Worm (Caenorhabditis elegans) whole organism, young adult: Measurements from ENCODE around the gene lmd-3.

Source experiments
- C17E4.6 ChIP-seq: fragments of 200-800 bp; sonication (Bioruptor generic); IDR thresholded peaks from 2 replicates; pipeline ENCODE4 v1.3.6; 2022; ENCODE audit warnings: missing genetic modification reagents, missing genetic modification characterization, missing compliant biosample characterization
- F23B12.7 ChIP-seq: sonication (generic microtip); optimal IDR thresholded peaks from 2 replicates; lab custom pipeline; 2017; ENCODE audit warnings: missing genetic modification characterization, mild to moderate bottlenecking, missing compliant biosample characterization, antibody characterized with exemption, moderate library complexity; ENCODE audit not compliant: insufficient read depth
- F49E8.2 ChIP-seq: sonication (generic microtip); optimal IDR thresholded peaks from 3 replicates; lab custom pipeline; 2017; ENCODE audit warnings: missing genetic modification characterization, mild to moderate bottlenecking, missing compliant biosample characterization, antibody characterized with exemption, moderate library complexity; ENCODE audit not compliant: insufficient read depth
- F57A8.1 ChIP-seq: fragments of 200-800 bp; sonication (Bioruptor generic); optimal IDR thresholded peaks from 2 replicates; lab custom pipeline; 2018; ENCODE audit warnings: mild to moderate bottlenecking, missing genetic modification characterization, moderate library complexity, missing compliant biosample characterization
- F57C9.4 ChIP-seq: sonication (generic microtip); optimal IDR thresholded peaks from 2 replicates; lab custom pipeline; 2017; ENCODE audit warnings: mild to moderate bottlenecking, missing genetic modification characterization, missing compliant biosample characterization
- K11D2.4 ChIP-seq: fragments of 200-800 bp; sonication (Bioruptor generic); IDR thresholded peaks from 2 replicates; pipeline ENCODE4 v1.3.6; 2022; ENCODE audit warnings: missing genetic modification reagents, missing genetic modification characterization, missing compliant biosample characterization
- Y53F4B.3 ChIP-seq: fragments of 200-800 bp; sonication (Bioruptor generic); IDR thresholded peaks from 2 replicates; pipeline ENCODE4 v1.3.6; 2022; ENCODE audit warnings: missing genetic modification reagents, missing genetic modification characterization, missing compliant biosample characterization
- Y79H2A.3 ChIP-seq: fragments of 200-800 bp; sonication (Bioruptor generic); conservative IDR thresholded peaks from 2 replicates; pipeline ENCODE4 v1.3.6; 2022; ENCODE audit warnings: missing genetic modification reagents, missing genetic modification characterization, missing compliant biosample characterization
- Y95B8A.8 ChIP-seq: fragments of 200-800 bp; sonication (Bioruptor generic); IDR thresholded peaks from 2 replicates; pipeline ENCODE4 v1.3.6; 2022; ENCODE audit warnings: missing genetic modification reagents, missing genetic modification characterization, missing compliant biosample characterization
- attf-5 ChIP-seq: fragments of 200-800 bp; sonication (Bioruptor generic); optimal IDR thresholded peaks from 2 replicates; lab custom pipeline; 2018; ENCODE audit warnings: mild to moderate bottlenecking, missing genetic modification characterization, missing compliant biosample characterization
- attf-6 ChIP-seq: fragments of 200-800 bp; sonication (Bioruptor generic); IDR thresholded peaks from 2 replicates; pipeline ENCODE4 v1.3.6; 2022; ENCODE audit warnings: missing genetic modification reagents, missing genetic modification characterization, missing compliant biosample characterization
- cebp-1 ChIP-seq, 2 experiments: fragments of 200-800 bp in 1 of 2; sonication (Bioruptor generic) in 1 of 2; sonication (generic microtip) in 1 of 2; IDR thresholded peaks in 1 of 2; optimal IDR thresholded peaks in 1 of 2; 2 replicates each; pipeline versions ENCODE4 v1.3.6 to Lab custom; 2017 to 2022; ENCODE audit warnings: missing compliant biosample characterization in 2 of 2, missing genetic modification characterization in 2 of 2, mild to moderate bottlenecking in 1 of 2, missing genetic modification reagents in 1 of 2, moderate library complexity in 1 of 2
- cebp-2 ChIP-seq: fragments of 200-800 bp; sonication (Bioruptor generic); IDR thresholded peaks from 2 replicates; pipeline ENCODE4 v1.3.6; 2022; ENCODE audit warnings: missing genetic modification characterization, missing compliant biosample characterization
- ceh-100 ChIP-seq: fragments of 200-800 bp; sonication (Bioruptor generic); IDR thresholded peaks from 2 replicates; pipeline ENCODE4 v1.3.6; 2022; ENCODE audit warnings: missing genetic modification reagents, missing genetic modification characterization, missing compliant biosample characterization
- ceh-27 ChIP-seq: fragments of 200-800 bp; sonication (Bioruptor generic); optimal IDR thresholded peaks from 2 replicates; lab custom pipeline; 2018; ENCODE audit warnings: mild to moderate bottlenecking, missing genetic modification characterization, moderate library complexity, missing compliant biosample characterization
- chd-7 ChIP-seq: sonication (generic microtip); optimal IDR thresholded peaks from 2 replicates; lab custom pipeline; 2016; ENCODE audit warnings: mild to moderate bottlenecking, missing genetic modification characterization, moderate library complexity, missing compliant biosample characterization
- die-1 ChIP-seq: sonication (generic microtip); optimal IDR thresholded peaks from 2 replicates; lab custom pipeline; 2016; ENCODE audit warnings: missing genotype, mild to moderate bottlenecking, missing genetic modification characterization, missing compliant biosample characterization
- dpl-1 ChIP-seq: fragments of 150-350 bp; optimal IDR thresholded peaks from 2 replicates; lab custom pipeline; 2014; ENCODE audit warnings: missing biosample characterization, missing genetic modification reagents, missing genetic modification characterization
- efl-1 ChIP-seq: fragments of 150-350 bp; optimal IDR thresholded peaks from 2 replicates; lab custom pipeline; 2014; ENCODE audit warnings: missing biosample characterization, missing genetic modification reagents, missing genetic modification characterization
- egrh-3 ChIP-seq: fragments of 200-800 bp; sonication (Bioruptor generic); IDR thresholded peaks from 2 replicates; pipeline ENCODE4 v1.3.6; 2022; ENCODE audit warnings: missing genetic modification reagents, missing genetic modification characterization, missing compliant biosample characterization
- ekl-4 ChIP-seq: fragments of 200-800 bp; sonication (Bioruptor generic); IDR thresholded peaks from 2 replicates; pipeline ENCODE4 v1.3.6; 2022; ENCODE audit warnings: missing genetic modification reagents, missing genetic modification characterization, missing compliant biosample characterization
- him-1 ChIP-seq: sonication (generic microtip); optimal IDR thresholded peaks from 2 replicates; lab custom pipeline; 2016; ENCODE audit warnings: missing genotype, missing genetic modification reagents, missing genetic modification characterization, missing compliant biosample characterization
- madf-10 ChIP-seq: sonication (generic microtip); optimal IDR thresholded peaks from 2 replicates; lab custom pipeline; 2016; ENCODE audit warnings: mild to moderate bottlenecking, missing genetic modification characterization, missing compliant biosample characterization
- mel-28 ChIP-seq: sonication (generic microtip); optimal IDR thresholded peaks from 2 replicates; lab custom pipeline; 2016; ENCODE audit warnings: borderline replicate concordance, mild to moderate bottlenecking, missing genetic modification characterization, missing compliant biosample characterization
- mes-4 ChIP-seq: sonication (generic microtip); optimal IDR thresholded peaks from 2 replicates; lab custom pipeline; 2016; ENCODE audit warnings: missing genotype, missing genetic modification characterization, missing compliant biosample characterization
- nhr-120 ChIP-seq: fragments of 200-800 bp; sonication (Bioruptor generic); IDR thresholded peaks from 2 replicates; pipeline ENCODE4 v1.3.6; 2022; ENCODE audit warnings: missing genetic modification characterization, missing compliant biosample characterization
- pbrm-1 ChIP-seq: fragments of 200-800 bp; sonication (Bioruptor generic); IDR thresholded peaks from 2 replicates; pipeline ENCODE4 v1.3.6; 2022; ENCODE audit warnings: missing genetic modification reagents, missing genetic modification characterization, missing compliant biosample characterization
- pha-4 ChIP-seq: fragments of 150-350 bp; sonication (generic microtip); optimal IDR thresholded peaks from 2 replicates; lab custom pipeline; 2014; ENCODE audit warnings: missing biosample characterization, missing genetic modification reagents, missing genetic modification characterization
- rec-8 ChIP-seq, 2 experiments: sonication (generic microtip); optimal IDR thresholded peaks; 2 replicates each; lab custom pipeline; 2016; ENCODE audit warnings: mild to moderate bottlenecking in 2 of 2, missing genetic modification characterization in 2 of 2, missing genetic modification reagents in 2 of 2, missing genotype in 2 of 2, missing biosample characterization in 1 of 2, missing compliant biosample characterization in 1 of 2, moderate library complexity in 1 of 2
- sdz-38 ChIP-seq: sonication (generic microtip); optimal IDR thresholded peaks from 2 replicates; lab custom pipeline; 2016; ENCODE audit warnings: missing genotype, missing genetic modification characterization, missing compliant biosample characterization
- xnd-1 ChIP-seq: sonication (generic microtip); optimal IDR thresholded peaks from 2 replicates; lab custom pipeline; 2016; ENCODE audit warnings: missing genotype, missing genetic modification reagents, missing genetic modification characterization, missing compliant biosample characterization
- zfh-2 ChIP-seq: fragments of 200-800 bp; sonication (Bioruptor generic); conservative IDR thresholded peaks from 2 replicates; pipeline ENCODE4 v1.3.6; 2022; ENCODE audit warnings: missing genetic modification reagents, missing genetic modification characterization, missing compliant biosample characterization
- zim-3 ChIP-seq: sonication (generic microtip); optimal IDR thresholded peaks from 2 replicates; lab custom pipeline; 2017; ENCODE audit warnings: mild to moderate bottlenecking, missing genetic modification characterization, moderate library complexity, missing compliant biosample characterization
- ztf-18 ChIP-seq: sonication (generic microtip); optimal IDR thresholded peaks from 2 replicates; lab custom pipeline; 2016; ENCODE audit warnings: missing genotype, mild to moderate bottlenecking, missing genetic modification characterization, missing compliant biosample characterization
- ztf-26 ChIP-seq: sonication (generic microtip); optimal IDR thresholded peaks from 2 replicates; lab custom pipeline; 2017; ENCODE audit warnings: missing genetic modification characterization, missing compliant biosample characterization
- ztf-3 ChIP-seq: fragments of 200-800 bp; sonication (Bioruptor generic); optimal IDR thresholded peaks from 2 replicates; lab custom pipeline; 2018; ENCODE audit warnings: mild to moderate bottlenecking, missing genetic modification characterization, missing compliant biosample characterization

The lmd-3 gene

ce11 chrV:8415113-8415530 is 29.5 kb downstream of the lmd-3 start (continued):
- TF ChIP-seq C17E4.6 (GFP tag; lab: Robert Waterston, UW) (no peak; the same call in 1 of the 2 replicates), efl-1 (GFP tag; lab: Kevin White, UChicago) (peak; percentile 33), sdz-38 (tag; lab: Kevin White, UChicago) (no peak), cebp-1 (GFP tag; IDR thresholded peaks at IDR 0.05; lab: Robert Waterston, UW) (no peak), cebp-1 (tag; optimal IDR thresholded peaks at IDR 0.05; lab: Kevin White, UChicago) (peak; percentile 68), Y95B8A.8 (GFP tag; lab: Robert Waterston, UW) (peak; percentile 87), mes-4 (no peak), Y53F4B.3 (no peak), pbrm-1 (GFP tag; lab: Robert Waterston, UW) (peak; percentile 38), attf-5 (GFP tag; lab: Kevin White, UChicago) (no peak), zfh-2 (no peak), F23B12.7 (tag; lab: Kevin White, UChicago) (no peak), chd-7 (no peak), rec-8 (tag; optimal IDR thresholded peaks at IDR 0.05; lab: Kevin White, UChicago) (peak in 1 of 2 experiments; percentile 2), ceh-27 (GFP tag; lab: Kevin White, UChicago) (no peak), F49E8.2 (tag; lab: Kevin White, UChicago) (peak; percentile 77), him-1 (peak; percentile 81), pha-4 (tag; lab: Kevin White, UChicago) (no peak), F57C9.4 (tag; lab: Kevin White, UChicago) (no peak), cebp-2 (GFP tag; lab: Robert Waterston, UW) (0 out of 2 replicates have a peak, but pooled peaks have one; percentile 20), K11D2.4 (GFP tag; lab: Robert Waterston, UW) (no peak), mel-28 (tag; lab: Kevin White, UChicago) (no peak), dpl-1 (GFP tag; lab: Kevin White, UChicago) (no peak)

ce11 chrV:8414036-8414728 is 30.4 kb downstream of the lmd-3 start, which contains the start of gene pos-1:
TSS of gene pos-1 (plus strand) at chrV:8414086.
- TF ChIP-seq ztf-3 (no peak), ztf-18 (tag; lab: Kevin White, UChicago) (no peak), ceh-100 (GFP tag; lab: Robert Waterston, UW) (no peak), egrh-3 (no peak), Y79H2A.3 (GFP tag; lab: Robert Waterston, UW) (no peak), ztf-26 (tag; lab: Kevin White, UChicago) (no peak), attf-6 (GFP tag; lab: Robert Waterston, UW) (no peak), madf-10 (tag; lab: Kevin White, UChicago) (no peak), zim-3 (tag; lab: Kevin White, UChicago) (no peak), mel-28 (tag; lab: Kevin White, UChicago) (no peak), ekl-4 (GFP tag; lab: Robert Waterston, UW) (no peak), nhr-120 (GFP tag; lab: Robert Waterston, UW) (no peak), F57A8.1 (no peak), die-1 (tag; lab: Kevin White, UChicago) (no peak), xnd-1 (no peak)
- TF ChIP-seq, all 124 proteins: peak for 0
